Fruit fly (Drosophila melanogaster): ENCODE results near the gene CG15375.

CG15375 gene

dm6 chrX:4116834-4117736, 16.0 kb downstream of the CG15375 start, which contains the start of the genes tyf and Tip60:
TSS of gene tyf (plus strand) at chrX:4117020.
TSS of gene Tip60 (minus strand) at chrX:4117487.
- TF ChIP-seq CG10348 (GFP tag; IDR thresholded peaks at IDR 0.05) = no peak
- no peak for TF ChIP-seq CG9948 (tag; optimal IDR thresholded peaks at IDR 0.05)
- peak; percentile 57; the same call in 2 of the 3 replicates for TF ChIP-seq CG4496 (GFP tag; IDR thresholded peaks at IDR 0.05)
- TF ChIP-seq EcR (GFP tag; optimal IDR thresholded peaks at IDR 0.05) = peak; percentile 55
- TF ChIP-seq Snoo (tag; optimal IDR thresholded peaks at IDR 0.05) = peak; percentile 3
- peak; percentile 21 for TF ChIP-seq Pif1B (GFP tag; optimal IDR thresholded peaks at IDR 0.05)

- TF ChIP-seq Pif1B (GFP tag; optimal IDR thresholded peaks at IDR 0.05) = no peak
- TF ChIP-seq fd96Ca (GFP tag; IDR thresholded peaks at IDR 0.05) = no peak
- TF ChIP-seq Ets98B (GFP tag; IDR thresholded peaks at IDR 0.05) = no peak
- no peak for TF ChIP-seq CG8301 (tag; optimal IDR thresholded peaks at IDR 0.05)
- no peak for TF ChIP-seq CG14655 (GFP tag; optimal IDR thresholded peaks at IDR 0.05)
- no peak for TF ChIP-seq CG13204 (GFP tag; optimal IDR thresholded peaks at IDR 0.05)
- no peak for TF ChIP-seq CG9948 (tag; optimal IDR thresholded peaks at IDR 0.05)
- TF ChIP-seq Pif1A (GFP tag; optimal IDR thresholded peaks at IDR 0.05) = no peak
- TF ChIP-seq CG34367 (tag; optimal IDR thresholded peaks at IDR 0.05) = no peak
- TF ChIP-seq gl (tag; optimal IDR thresholded peaks at IDR 0.05) = no peak
Measured at dm6 chrX:4119582-4119981, 18.5 kb downstream of the CG15375 start.

DNA sequence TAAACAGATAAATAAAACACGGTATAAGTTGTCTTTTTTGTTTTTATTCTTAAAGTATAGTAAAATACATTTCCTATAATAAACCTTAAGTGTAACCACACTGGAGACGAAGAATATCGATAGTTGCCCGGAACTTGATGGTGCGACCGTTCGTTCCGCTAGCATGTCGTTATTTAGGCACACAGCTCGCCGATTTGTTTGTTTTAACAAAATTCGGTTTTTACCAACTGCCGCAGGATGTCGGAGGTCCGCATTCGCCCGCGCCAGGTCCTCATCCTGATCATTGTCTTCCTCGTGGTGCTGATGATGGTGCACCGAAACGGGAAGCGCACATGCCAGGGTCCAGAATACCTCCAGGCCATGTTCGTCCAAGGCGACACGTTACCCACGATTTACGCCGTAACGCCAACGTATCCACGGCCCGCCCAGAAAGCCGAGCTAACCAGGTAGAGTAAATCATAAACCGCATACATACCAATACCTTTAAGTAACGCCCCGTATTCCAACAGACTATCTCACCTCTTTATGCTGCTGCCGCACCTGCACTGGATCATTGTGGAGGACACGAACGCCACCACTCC, 30.0 kb downstream of the CG15375 start, which contains the start of gene GlcAT-I:
TSS of gene GlcAT-I (plus strand) at position 163 of the 581 bp plus-strand sequence.
- TF ChIP-seq CG13204 (GFP tag; optimal IDR thresholded peaks at IDR 0.05) = no peak
- TF ChIP-seq CG14655 (GFP tag; optimal IDR thresholded peaks at IDR 0.05) = no peak
- TF ChIP-seq Pif1A (GFP tag; optimal IDR thresholded peaks at IDR 0.05) = no peak
- no peak for TF ChIP-seq CG12605 (GFP tag; IDR thresholded peaks at IDR 0.05)
- TF ChIP-seq D1 (tag; optimal IDR thresholded peaks at IDR 0.05) = no peak
- TF ChIP-seq rn (GFP tag; IDR thresholded peaks at IDR 0.05) = no peak
- TF ChIP-seq CG8301 (tag; optimal IDR thresholded peaks at IDR 0.05) = no peak
- no peak for TF ChIP-seq gl (tag; optimal IDR thresholded peaks at IDR 0.05)
- TF ChIP-seq CG9948 (tag; optimal IDR thresholded peaks at IDR 0.05) = no peak
- TF ChIP-seq EcR (GFP tag; optimal IDR thresholded peaks at IDR 0.05) = no peak
- no peak for TF ChIP-seq Snoo (tag; optimal IDR thresholded peaks at IDR 0.05)
- TF ChIP-seq CG17806 (tag; optimal IDR thresholded peaks at IDR 0.05) = no peak
- TF ChIP-seq CG4496 (GFP tag; IDR thresholded peaks at IDR 0.05) = no peak
- TF ChIP-seq CG8159 (tag; optimal IDR thresholded peaks at IDR 0.05) = no peak
- no peak for TF ChIP-seq CG10348 (GFP tag; IDR thresholded peaks at IDR 0.05)

DNA sequence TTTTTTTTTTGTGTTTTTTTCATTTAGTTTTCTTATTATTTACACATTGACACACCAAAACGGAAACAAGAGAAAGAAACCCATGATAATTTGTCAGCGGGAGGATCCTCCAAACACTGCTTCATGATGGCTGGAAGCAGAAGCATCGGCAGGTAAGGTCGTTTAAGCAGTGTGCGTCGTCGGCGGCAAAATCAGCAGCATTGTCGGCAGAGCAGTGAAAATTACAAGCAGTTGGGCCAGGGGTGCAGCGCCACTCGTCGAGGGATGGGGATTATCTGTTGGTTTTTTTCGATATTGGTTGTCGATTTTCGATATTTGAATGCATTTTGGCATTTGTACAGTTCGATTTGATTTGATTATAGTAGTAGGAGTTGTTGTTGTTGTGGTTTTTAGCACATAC, 37.9 kb downstream of the CG15375 start:
- no peak for TF ChIP-seq gl (tag; optimal IDR thresholded peaks at IDR 0.05)
- no peak for TF ChIP-seq CG15710 (tag; optimal IDR thresholded peaks at IDR 0.05)
- TF ChIP-seq Ets98B (GFP tag; IDR thresholded peaks at IDR 0.05) = no peak
- no peak for TF ChIP-seq CG8301 (tag; optimal IDR thresholded peaks at IDR 0.05)
- TF ChIP-seq CG10348 (GFP tag; IDR thresholded peaks at IDR 0.05) = no peak
- TF ChIP-seq CG4496 (GFP tag; IDR thresholded peaks at IDR 0.05) = no peak
- no peak for TF ChIP-seq CG13204 (GFP tag; optimal IDR thresholded peaks at IDR 0.05)
- TF ChIP-seq CG8159 (tag; optimal IDR thresholded peaks at IDR 0.05) = no peak
- TF ChIP-seq rn (GFP tag; IDR thresholded peaks at IDR 0.05) = no peak
- TF ChIP-seq CG17806 (tag; optimal IDR thresholded peaks at IDR 0.05) = no peak

DNA sequence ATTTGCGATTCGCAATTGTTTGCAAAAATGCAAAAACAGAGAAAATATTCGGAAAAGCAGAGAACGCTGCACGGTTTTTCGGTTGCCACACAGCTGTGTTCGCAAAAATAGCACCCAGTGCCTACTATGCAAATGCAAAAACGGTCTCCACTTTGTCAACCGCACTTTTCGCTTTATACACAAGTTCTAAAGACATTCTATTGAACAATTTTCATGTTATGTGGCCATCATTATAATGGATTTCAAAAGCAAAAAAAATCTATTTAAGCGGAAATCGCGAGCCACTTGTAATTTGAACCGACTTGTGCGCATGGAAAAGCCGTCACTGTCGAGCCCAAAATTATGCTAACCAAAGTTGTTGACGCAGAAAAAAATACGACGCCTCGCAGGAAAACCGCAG, 49.9 kb downstream of the CG15375 start:
- TF ChIP-seq Ets98B (GFP tag; IDR thresholded peaks at IDR 0.05) (peak; percentile 36), CG14655 (GFP tag; optimal IDR thresholded peaks at IDR 0.05) (peak; percentile 17), rn (GFP tag; IDR thresholded peaks at IDR 0.05) (no peak), CG8159 (tag; optimal IDR thresholded peaks at IDR 0.05) (peak; percentile 4), CG17806 (tag; optimal IDR thresholded peaks at IDR 0.05) (no peak), CG4496 (GFP tag; IDR thresholded peaks at IDR 0.05) (0 out of 3 replicates have a peak, but pooled peaks have one; percentile 19), fd96Ca (GFP tag; IDR thresholded peaks at IDR 0.05) (peak; percentile 45; the same call in 1 of the 3 replicates), Pif1B (GFP tag; optimal IDR thresholded peaks at IDR 0.05) (no peak), Pif1A (GFP tag; optimal IDR thresholded peaks at IDR 0.05) (peak; percentile 19), CG8301 (tag; optimal IDR thresholded peaks at IDR 0.05) (peak; percentile 30), D1 (tag; optimal IDR thresholded peaks at IDR 0.05) (no peak), EcR (GFP tag; optimal IDR thresholded peaks at IDR 0.05) (no peak)

Measured in whole organism, pupa.